Worm (Caenorhabditis elegans): ENCODE results near the gene daf-1.

daf-1 gene

DNA sequence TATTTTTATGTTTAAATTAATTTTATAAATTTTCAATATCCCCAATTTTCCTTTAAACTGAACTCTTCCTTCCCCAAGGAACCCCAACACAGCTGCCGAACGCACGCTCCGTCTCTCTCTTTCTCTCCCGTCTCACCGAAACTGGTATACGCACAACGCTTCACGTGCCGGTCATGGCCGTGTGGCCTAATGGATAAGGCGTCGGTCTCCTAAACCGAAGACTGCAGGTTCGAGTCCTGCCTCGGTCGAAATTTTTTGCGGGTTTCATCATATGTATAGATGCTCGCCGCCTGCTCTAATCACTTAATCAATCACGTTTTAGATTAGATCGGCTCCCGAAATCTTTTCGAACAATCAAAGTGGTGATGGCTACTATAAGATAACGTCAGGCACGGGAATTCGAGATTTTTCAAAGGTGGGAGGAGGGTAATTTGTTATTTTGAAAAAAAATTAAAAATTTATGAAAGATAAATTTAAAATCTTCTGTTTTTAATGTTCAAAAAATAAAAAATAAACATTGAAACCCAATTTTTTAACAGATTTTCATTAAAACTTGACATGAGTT lies 11.7 kb downstream of the daf-1 start (continued):
- peak; percentile 44 for TF ChIP-seq tbx-2 (tag; optimal IDR thresholded peaks at IDR 0.05)
- peak; percentile 39 for TF ChIP-seq C16A3.4 (tag; optimal IDR thresholded peaks at IDR 0.05)
- peak; percentile 10 for TF ChIP-seq lin-15B (tag; optimal IDR thresholded peaks at IDR 0.05)
- peak; percentile 33 for TF ChIP-seq lin-13 (GFP tag; optimal IDR thresholded peaks at IDR 0.05)
- TF ChIP-seq ceh-82 (tag; optimal IDR thresholded peaks at IDR 0.05): peak in 2 of 3 experiments; percentile 42 to 73
- no peak for TF ChIP-seq aha-1 (tag; optimal IDR thresholded peaks at IDR 0.05)
- TF ChIP-seq tlp-1 (tag; optimal IDR thresholded peaks at IDR 0.05): no peak
- peak; percentile 47 for TF ChIP-seq jun-1 (tag; optimal IDR thresholded peaks at IDR 0.05)
- TF ChIP-seq ceh-88 (GFP tag; IDR thresholded peaks at IDR 0.05): no peak; the same call in 1 of the 2 replicates
- no peak for TF ChIP-seq mab-9 (GFP tag; IDR thresholded peaks at IDR 0.05)
- no peak for TF ChIP-seq irx-1 (tag; optimal IDR thresholded peaks at IDR 0.05)
- no peak for TF ChIP-seq zag-1 (tag; optimal IDR thresholded peaks at IDR 0.05)
- no peak for TF ChIP-seq pqm-1 (tag; optimal IDR thresholded peaks at IDR 0.05)
- TF ChIP-seq ceh-90 (tag; optimal IDR thresholded peaks at IDR 0.05): no peak
- no peak for TF ChIP-seq nhr-237 (tag; optimal IDR thresholded peaks at IDR 0.05)
- TF ChIP-seq mep-1 (tag; optimal IDR thresholded peaks at IDR 0.05): peak; percentile 63
- no peak for TF ChIP-seq hlh-4 (tag; optimal IDR thresholded peaks at IDR 0.05)
- peak; percentile 55 for TF ChIP-seq nhr-20 (tag; optimal IDR thresholded peaks at IDR 0.05)
- TF ChIP-seq lin-35 (GFP tag; optimal IDR thresholded peaks at IDR 0.05): peak; percentile 53 to 79
- peak; percentile 4; the same call in 1 of the 2 replicates for TF ChIP-seq isw-1 (GFP tag; IDR thresholded peaks at IDR 0.05)
- no peak for TF ChIP-seq alr-1 (tag; optimal IDR thresholded peaks at IDR 0.05; ENCODE audit: borderline replicate concordance)
- no peak for TF ChIP-seq ceh-63 (GFP tag; optimal IDR thresholded peaks at IDR 0.05)
- TF ChIP-seq nhr-84 (tag; optimal IDR thresholded peaks at IDR 0.05): no peak
- peak; percentile 81 for TF ChIP-seq snu-23 (GFP tag; optimal IDR thresholded peaks at IDR 0.05)
- peak; percentile 77 for TF ChIP-seq lin-14 (GFP tag; optimal IDR thresholded peaks at IDR 0.05)
- peak; percentile 74 for TF ChIP-seq unc-130 (tag; optimal IDR thresholded peaks at IDR 0.05)
- no peak for TF ChIP-seq sup-37 (GFP tag; optimal IDR thresholded peaks at IDR 0.05)
- TF ChIP-seq fkh-8 (tag; optimal IDR thresholded peaks at IDR 0.05): peak; percentile 54
- TF ChIP-seq sptf-1 (tag; optimal IDR thresholded peaks at IDR 0.05): no peak
- TF ChIP-seq lir-3 (tag; optimal IDR thresholded peaks at IDR 0.05; ENCODE audit: poor library complexity): no peak
- TF ChIP-seq nhr-76 (tag; optimal IDR thresholded peaks at IDR 0.05): no peak
- TF ChIP-seq C04F5.9 (tag; optimal IDR thresholded peaks at IDR 0.05): peak; percentile 2
- TF ChIP-seq nhr-11 (tag; optimal IDR thresholded peaks at IDR 0.05): no peak
- no peak for TF ChIP-seq pag-3 (tag; optimal IDR thresholded peaks at IDR 0.05; ENCODE audit: borderline replicate concordance, insufficient read depth)
- TF ChIP-seq ztf-4 (tag; optimal IDR thresholded peaks at IDR 0.05): no peak
- TF ChIP-seq F16B12.6 (tag; optimal IDR thresholded peaks at IDR 0.05): peak; percentile 28
- TF ChIP-seq fkh-10 (GFP tag; optimal IDR thresholded peaks at IDR 0.05): peak; percentile 39
- peak; percentile 23 to 51 for TF ChIP-seq efl-1 (optimal IDR thresholded peaks at IDR 0.05)
- TF ChIP-seq efl-1 (GFP tag; optimal IDR thresholded peaks at IDR 0.05 in 1 of 2): peak; percentile 30 to 92
- TF ChIP-seq skn-1 (tag; optimal IDR thresholded peaks at IDR 0.05): peak; percentile 54
- TF ChIP-seq efl-3 (GFP tag; optimal IDR thresholded peaks at IDR 0.05): no peak
- TF ChIP-seq nhr-85 (tag): no peak
- TF ChIP-seq nhr-77 (tag; optimal IDR thresholded peaks at IDR 0.05): peak; percentile 52
- TF ChIP-seq dpl-1 (GFP tag; optimal IDR thresholded peaks at IDR 0.05): peak; percentile 6 to 52 (median 51)
- TF ChIP-seq lsy-2 (tag; optimal IDR thresholded peaks at IDR 0.05): peak; percentile 60 to 68
- TF ChIP-seq mef-2 (tag; optimal IDR thresholded peaks at IDR 0.05): no peak
- TF ChIP-seq vab-15 (tag; optimal IDR thresholded peaks at IDR 0.05): no peak
- TF ChIP-seq grh-1 (GFP tag; IDR thresholded peaks at IDR 0.05): no peak
- TF ChIP-seq unc-62 (GFP tag; optimal IDR thresholded peaks at IDR 0.05): no peak
- peak; percentile 18 for TF ChIP-seq ceh-8 (GFP tag; optimal IDR thresholded peaks at IDR 0.05)
- TF ChIP-seq pax-3 (tag; optimal IDR thresholded peaks at IDR 0.05): peak; percentile 4
- TF ChIP-seq swsn-7 (tag; optimal IDR thresholded peaks at IDR 0.05): peak; percentile 63
- no peak for TF ChIP-seq ets-5 (GFP tag; IDR thresholded peaks at IDR 0.05)

Measured in whole organism, L1 larva.